Fruit fly (Drosophila melanogaster) whole organism, embryonic: ENCODE data around the gene ninaG.

Experiments
- Bgb ChIP-seq: fragments of 200-800 bp; sonication (Bioruptor generic); IDR thresholded peaks from 2 replicates; pipeline ENCODE4 v1.3.6; 2022; ENCODE audit warnings: missing biosample characterization, missing genetic modification characterization; ENCODE audit not compliant: partially characterized antibody
- CG1024 ChIP-seq: fragments of 200-800 bp; sonication (Bioruptor generic); IDR thresholded peaks from 2 replicates; pipeline ENCODE4 v1.3.6; 2022; ENCODE audit warnings: missing biosample characterization, missing genetic modification characterization
- CG11504 ChIP-seq: fragments of 200-800 bp; sonication (Bioruptor generic); optimal IDR thresholded peaks from 3 replicates; lab custom pipeline; 2019; ENCODE audit warnings: missing biosample characterization, mild to moderate bottlenecking, missing genetic modification characterization, moderate library complexity
- CG12659 ChIP-seq: fragments of 200-800 bp; sonication (Bioruptor generic); optimal IDR thresholded peaks from 3 replicates; lab custom pipeline; 2017; ENCODE audit warnings: mild to moderate bottlenecking, missing biosample characterization, missing genetic modification reagents, missing genetic modification characterization
- CG14710 ChIP-seq: fragments of 200-800 bp; sonication (Bioruptor generic); optimal IDR thresholded peaks from 3 replicates; lab custom pipeline; 2019; ENCODE audit warnings: missing biosample characterization, mild to moderate bottlenecking, missing genetic modification characterization, moderate library complexity
- CG14860 ChIP-seq: fragments of 200-800 bp; sonication (Bioruptor generic); IDR thresholded peaks from 3 replicates; pipeline ENCODE4 v1.3.6; 2022; ENCODE audit warnings: missing biosample characterization, missing genetic modification characterization; ENCODE audit not compliant: partially characterized antibody
- CG15011 ChIP-seq: fragments of 200-800 bp; sonication (Bioruptor generic); optimal IDR thresholded peaks from 3 replicates; lab custom pipeline; 2018; ENCODE audit warnings: missing biosample characterization, mild to moderate bottlenecking, missing genetic modification characterization
- CG16813 ChIP-seq: fragments of 200-800 bp; sonication (Bioruptor generic); IDR thresholded peaks from 3 replicates; pipeline ENCODE4 v1.3.6; 2022; ENCODE audit warnings: missing biosample characterization, missing genetic modification characterization; ENCODE audit not compliant: partially characterized antibody
- CG18764 ChIP-seq: fragments of 200-800 bp; sonication (Bioruptor generic); optimal IDR thresholded peaks from 3 replicates; lab custom pipeline; 2016; ENCODE audit warnings: missing biosample characterization, missing genetic modification characterization
- CG31365 ChIP-seq: fragments of 200-800 bp; sonication (Bioruptor generic); optimal IDR thresholded peaks from 2 replicates; lab custom pipeline; 2018; ENCODE audit warnings: missing biosample characterization, mild to moderate bottlenecking, missing genetic modification characterization
- CG34224 ChIP-seq: fragments of 200-800 bp; sonication (Bioruptor generic); IDR thresholded peaks from 3 replicates; pipeline ENCODE4 v1.3.6; 2022; ENCODE audit warnings: missing biosample characterization, missing genetic modification characterization; ENCODE audit not compliant: partially characterized antibody
- CG3838 ChIP-seq: fragments of 200-800 bp; sonication (Bioruptor generic); optimal IDR thresholded peaks from 3 replicates; lab custom pipeline; 2016; ENCODE audit warnings: missing biosample characterization, missing genetic modification characterization
- CG42726 ChIP-seq: fragments of 200-800 bp; sonication (Bioruptor generic); IDR thresholded peaks from 2 replicates; pipeline ENCODE4 v1.3.6; 2022; ENCODE audit warnings: missing biosample characterization, missing genetic modification characterization; ENCODE audit not compliant: partially characterized antibody
- CG4617 ChIP-seq: fragments of 200-800 bp; sonication (Bioruptor generic); optimal IDR thresholded peaks from 3 replicates; lab custom pipeline; 2016; ENCODE audit warnings: missing biosample characterization, missing genetic modification characterization, borderline replicate concordance
- CG4730 ChIP-seq: fragments of 200-800 bp; sonication (Bioruptor generic); IDR thresholded peaks from 2 replicates; pipeline ENCODE4 v1.3.6; 2022; ENCODE audit warnings: missing biosample characterization, missing genetic modification characterization
- CG6854 ChIP-seq: fragments of 200-800 bp; sonication (Bioruptor generic); optimal IDR thresholded peaks from 3 replicates; lab custom pipeline; 2017; ENCODE audit warnings: missing biosample characterization, mild to moderate bottlenecking, missing genetic modification characterization
- CG8388 ChIP-seq: fragments of 200-800 bp; sonication (Bioruptor generic); optimal IDR thresholded peaks from 2 replicates; lab custom pipeline; 2019; ENCODE audit warnings: missing biosample characterization, mild to moderate bottlenecking, missing genetic modification characterization, moderate library complexity
- CG8924 ChIP-seq: fragments of 200-800 bp; optimal IDR thresholded peaks from 3 replicates; lab custom pipeline; 2019; ENCODE audit warnings: missing biosample characterization, mild to moderate bottlenecking, missing genetic modification characterization, moderate library complexity
- CG9932 ChIP-seq: fragments of 200-800 bp; sonication (Bioruptor generic); IDR thresholded peaks from 2 replicates; pipeline ENCODE4 v1.3.6; 2022; ENCODE audit warnings: missing biosample characterization, missing genetic modification characterization
- CTCF ChIP-seq: fragments of 200-800 bp; sonication (Bioruptor generic); optimal IDR thresholded peaks from 2 replicates; lab custom pipeline; 2017; ENCODE audit warnings: missing biosample characterization, mild to moderate bottlenecking, missing genetic modification characterization, moderate library complexity
- Dll ChIP-seq: fragments of 200-800 bp; sonication (Bioruptor generic); IDR thresholded peaks from 4 replicates; pipeline ENCODE4 v1.3.6; 2022; ENCODE audit warnings: missing biosample characterization, missing genetic modification characterization; ENCODE audit not compliant: partially characterized antibody
- Doc3 ChIP-seq: fragments of 200-800 bp; sonication (Bioruptor generic); IDR thresholded peaks from 3 replicates; pipeline ENCODE4 v1.3.6; 2022; ENCODE audit warnings: missing biosample characterization, missing genetic modification characterization; ENCODE audit not compliant: partially characterized antibody
- Dp ChIP-seq: fragments of 200-800 bp; sonication (Bioruptor generic); optimal IDR thresholded peaks from 2 replicates; lab custom pipeline; 2018; ENCODE audit warnings: missing biosample characterization, mild to moderate bottlenecking, missing genetic modification characterization, moderate library complexity
- HLH4C ChIP-seq: fragments of 200-800 bp; sonication (Bioruptor generic); IDR thresholded peaks from 3 replicates; pipeline ENCODE4 v1.3.6; 2022; ENCODE audit warnings: missing biosample characterization, missing genetic modification characterization; ENCODE audit not compliant: partially characterized antibody
- Myb ChIP-seq: fragments of 200-800 bp; sonication (Bioruptor generic); optimal IDR thresholded peaks from 2 replicates; lab custom pipeline; 2016; ENCODE audit warnings: missing biosample characterization, missing genetic modification characterization
- NC2β ChIP-seq: fragments of 200-800 bp; sonication (Bioruptor generic); optimal IDR thresholded peaks from 2 replicates; lab custom pipeline; 2016; ENCODE audit warnings: missing biosample characterization, missing genetic modification characterization
- Scr ChIP-seq: fragments of 200-800 bp; sonication (Bioruptor generic); IDR thresholded peaks from 2 replicates; pipeline ENCODE4 v1.3.6; 2022; ENCODE audit warnings: missing biosample characterization, missing genetic modification characterization; ENCODE audit not compliant: partially characterized antibody
- Sox102F ChIP-seq: fragments of 200-800 bp; sonication (Bioruptor generic); optimal IDR thresholded peaks from 2 replicates; lab custom pipeline; 2018; ENCODE audit warnings: missing biosample characterization, mild to moderate bottlenecking, missing genetic modification characterization, moderate library complexity
- Sry-δ ChIP-seq: fragments of 200-800 bp; sonication (Bioruptor generic); optimal IDR thresholded peaks from 2 replicates; lab custom pipeline; 2016; ENCODE audit warnings: missing biosample characterization, missing genetic modification characterization
- YL-1 ChIP-seq: fragments of 200-800 bp; sonication (Bioruptor generic); optimal IDR thresholded peaks from 3 replicates; lab custom pipeline; 2017; ENCODE audit warnings: missing biosample characterization, mild to moderate bottlenecking, missing genetic modification characterization
- bbx ChIP-seq: fragments of 200-800 bp; sonication (Bioruptor generic); IDR thresholded peaks from 2 replicates; pipeline ENCODE4 v1.3.6; 2022; ENCODE audit warnings: missing biosample characterization, missing genetic modification characterization; ENCODE audit not compliant: partially characterized antibody
- chif ChIP-seq, 2 experiments: fragments of 200-800 bp; sonication (Bioruptor generic); optimal IDR thresholded peaks; 3 replicates each; lab custom pipeline; 2016; ENCODE audit warnings: missing biosample characterization in 2 of 2, missing genetic modification characterization in 2 of 2
- chinmo ChIP-seq: fragments of 200-800 bp; sonication (Bioruptor generic); IDR thresholded peaks from 4 replicates; pipeline ENCODE4 v1.3.6; 2022; ENCODE audit warnings: missing biosample characterization, missing genetic modification characterization; ENCODE audit not compliant: partially characterized antibody
- grau ChIP-seq: fragments of 200-800 bp; optimal IDR thresholded peaks from 3 replicates; lab custom pipeline; 2019; ENCODE audit warnings: missing biosample characterization, mild to moderate bottlenecking, missing genetic modification characterization, moderate library complexity
- gro ChIP-seq: fragments of 200-800 bp; sonication (Bioruptor generic); optimal IDR thresholded peaks from 2 replicates; lab custom pipeline; 2016; ENCODE audit warnings: missing biosample characterization, missing genetic modification characterization
- knrl ChIP-seq: fragments of 200-800 bp; sonication (Bioruptor generic); IDR thresholded peaks from 3 replicates; pipeline ENCODE4 v1.3.6; 2022; ENCODE audit warnings: missing biosample characterization, missing genetic modification characterization; ENCODE audit not compliant: partially characterized antibody
- nerfin-2 ChIP-seq: fragments of 200-800 bp; sonication (Bioruptor generic); IDR thresholded peaks from 2 replicates; pipeline ENCODE4 v1.3.6; 2022; ENCODE audit warnings: missing biosample characterization, missing genetic modification characterization; ENCODE audit not compliant: partially characterized antibody
- pzg ChIP-seq: fragments of 200-800 bp; sonication (Bioruptor generic); optimal IDR thresholded peaks from 3 replicates; lab custom pipeline; 2018; ENCODE audit warnings: missing biosample characterization, mild to moderate bottlenecking, missing genetic modification characterization, moderate library complexity
- run ChIP-seq: fragments of 200-800 bp; sonication (Bioruptor generic); optimal IDR thresholded peaks from 3 replicates; lab custom pipeline; 2018; ENCODE audit warnings: missing biosample characterization, mild to moderate bottlenecking, missing genetic modification characterization
- sug ChIP-seq: fragments of 200-800 bp; optimal IDR thresholded peaks from 2 replicates; lab custom pipeline; 2019; ENCODE audit warnings: missing biosample characterization, mild to moderate bottlenecking, missing genetic modification characterization, moderate library complexity
- tna ChIP-seq: fragments of 200-800 bp; sonication (Bioruptor generic); IDR thresholded peaks from 2 replicates; pipeline ENCODE4 v1.3.6; 2022; ENCODE audit warnings: missing biosample characterization, missing genetic modification characterization; ENCODE audit not compliant: partially characterized antibody
- trem ChIP-seq: fragments of 200-800 bp; optimal IDR thresholded peaks from 3 replicates; lab custom pipeline; 2019; ENCODE audit warnings: missing biosample characterization, mild to moderate bottlenecking, missing genetic modification characterization, moderate library complexity
- unc-4 ChIP-seq: fragments of 200-800 bp; sonication (Bioruptor generic); IDR thresholded peaks from 2 replicates; pipeline ENCODE4 v1.3.6; 2022; ENCODE audit warnings: missing biosample characterization, missing genetic modification characterization; ENCODE audit not compliant: partially characterized antibody
- vvl ChIP-seq: fragments of 200-800 bp; sonication (Bioruptor generic); IDR thresholded peaks from 2 replicates; pipeline ENCODE4 v1.3.6; 2022; ENCODE audit warnings: missing biosample characterization, missing genetic modification characterization

The ninaG gene

dm6 chr3R:11437528-11437927 is 16.0 kb upstream of the ninaG start, which contains the start of gene CG17230 (continued):
- TF ChIP-seq CG31365 = no peak
- TF ChIP-seq CG8388 (GFP tag; lab: Kevin White, UChicago) = no peak
- TF ChIP-seq Bgb = peak; percentile 87
- TF ChIP-seq pzg (GFP tag; lab: Kevin White, UChicago) = peak; percentile 41
- peak; percentile 60; the same call in 1 of the 4 replicates for TF ChIP-seq chinmo
- TF ChIP-seq Sry-δ (GFP tag; lab: Kevin White, UChicago) = peak; percentile 82
- peak; percentile 71 for TF ChIP-seq CG8924 (tag; lab: Kevin White, UChicago)
- TF ChIP-seq nerfin-2 (GFP tag; lab: Robert Waterston, UW) = peak; percentile 56; the same call in 1 of the 2 replicates
- TF ChIP-seq CG3838 (GFP tag; lab: Kevin White, UChicago) = peak; percentile 72
- TF ChIP-seq CG1024 = no peak
- peak; percentile 28; the same call in 1 of the 2 replicates for TF ChIP-seq tna (GFP tag; lab: Robert Waterston, UW)
- no peak for TF ChIP-seq NC2β (GFP tag; lab: Kevin White, UChicago)
- peak; percentile 18 for TF ChIP-seq sug (tag; lab: Kevin White, UChicago)
- no peak for TF ChIP-seq CG18764 (GFP tag; lab: Kevin White, UChicago)
- TF ChIP-seq run (tag; lab: Kevin White, UChicago) = no peak
- TF ChIP-seq CG42726 = peak; percentile 51
- TF ChIP-seq chif (GFP tag; optimal IDR thresholded peaks at IDR 0.05; lab: Kevin White, UChicago) = no peak
- TF ChIP-seq trem = peak; percentile 38
- TF ChIP-seq CG14860 = peak; percentile 72; the same call in 2 of the 3 replicates
- TF ChIP-seq HLH4C = peak; percentile 64
- TF ChIP-seq YL-1 (GFP tag; lab: Kevin White, UChicago) = peak; percentile 47
- TF ChIP-seq CG14710 = peak; percentile 43
- peak; percentile 22 for TF ChIP-seq Dp
- peak; percentile 75 for TF ChIP-seq CTCF (GFP tag; lab: Kevin White, UChicago)
- TF ChIP-seq vvl (GFP tag; lab: Robert Waterston, UW) = 0 out of 2 replicates have a peak, but pooled peaks have one; percentile 8
- TF ChIP-seq CG16813 (GFP tag; lab: Robert Waterston, UW) = peak; percentile 88
- peak; percentile 77 for TF ChIP-seq CG34224 (GFP tag; lab: Robert Waterston, UW)
- TF ChIP-seq gro (GFP tag; lab: Kevin White, UChicago) = peak; percentile 1
- TF ChIP-seq unc-4 (GFP tag; lab: Robert Waterston, UW) = peak; percentile 68
- no peak for TF ChIP-seq CG6854 (GFP tag; lab: Kevin White, UChicago)
- TF ChIP-seq grau = peak; percentile 14
- TF ChIP-seq CG4730 (GFP tag; lab: Robert Waterston, UW) = no peak
- peak; percentile 74 for TF ChIP-seq Myb
- peak; percentile 16 for TF ChIP-seq CG12659 (GFP tag; lab: Kevin White, UChicago)
- TF ChIP-seq Dll (GFP tag; lab: Robert Waterston, UW) = peak; percentile 77
- peak; percentile 68 for TF ChIP-seq Doc3 (GFP tag; lab: Robert Waterston, UW)
- TF ChIP-seq bbx (GFP tag; lab: Robert Waterston, UW) = peak; percentile 84
- TF ChIP-seq CG9932 (GFP tag; lab: Robert Waterston, UW) = peak; percentile 16; the same call in 1 of the 2 replicates
- no peak for TF ChIP-seq CG15011 (GFP tag; lab: Kevin White, UChicago)
- no peak for TF ChIP-seq Sox102F (GFP tag; lab: Kevin White, UChicago)
- peak; percentile 80 for TF ChIP-seq knrl (GFP tag; lab: Robert Waterston, UW)
- TF ChIP-seq CG4617 (GFP tag; lab: Kevin White, UChicago) = peak; percentile 60
- TF ChIP-seq CG11504 (tag; lab: Kevin White, UChicago) = peak; percentile 31
- peak; percentile 73 for TF ChIP-seq Scr
